Worm (Caenorhabditis elegans): Measurements from ENCODE around the gene dhs-31.

dhs-31 gene

ce11 chrIV:10067541-10067940 lies 26.8 kb upstream of the dhs-31 start, which contains the start of gene cwn-2:
Gene cwn-2 (plus strand): TSS chrIV:10067816.
- TF ChIP-seq tlf-1 (GFP tag; optimal IDR thresholded peaks at IDR 0.05) = no peak
- no peak for TF ChIP-seq sptf-2 (GFP tag; optimal IDR thresholded peaks at IDR 0.05)
- TF ChIP-seq aptf-3 (GFP tag; IDR thresholded peaks at IDR 0.05) = no peak
- no peak for TF ChIP-seq sdz-38 (tag; optimal IDR thresholded peaks at IDR 0.05)
- TF ChIP-seq ceh-79 (tag; optimal IDR thresholded peaks at IDR 0.05) = no peak
- no peak for TF ChIP-seq F57A8.1 (GFP tag; optimal IDR thresholded peaks at IDR 0.05)
- no peak for TF ChIP-seq egl-18 (GFP tag; IDR thresholded peaks at IDR 0.05)
- no peak for TF ChIP-seq gei-17 (GFP tag; optimal IDR thresholded peaks at IDR 0.05)

- no peak for TF ChIP-seq ztf-18 (tag; optimal IDR thresholded peaks at IDR 0.05)
- no peak for TF ChIP-seq ceh-79 (tag; optimal IDR thresholded peaks at IDR 0.05)
- no peak for TF ChIP-seq hmg-1.2 (GFP tag; IDR thresholded peaks at IDR 0.05)
- TF ChIP-seq sdz-38 (tag; optimal IDR thresholded peaks at IDR 0.05) = no peak
- no peak for TF ChIP-seq attf-3 (GFP tag; conservative IDR thresholded peaks at IDR 0.05)
- no peak for TF ChIP-seq D2030.7 (GFP tag; IDR thresholded peaks at IDR 0.05)
- TF ChIP-seq hsf-1 (GFP tag; IDR thresholded peaks at IDR 0.05) = no peak
- no peak for TF ChIP-seq madf-3 (GFP tag; IDR thresholded peaks at IDR 0.05)
- TF ChIP-seq rec-8 (tag; optimal IDR thresholded peaks at IDR 0.05) = no peak
- no peak for TF ChIP-seq let-526 (GFP tag; IDR thresholded peaks at IDR 0.05)
- no peak for TF ChIP-seq cebp-2 (GFP tag; IDR thresholded peaks at IDR 0.05)
- no peak for TF ChIP-seq Y95B8A.8 (GFP tag; IDR thresholded peaks at IDR 0.05)
- TF ChIP-seq dox-1 (GFP tag; IDR thresholded peaks at IDR 0.05) = no peak
- no peak for TF ChIP-seq akir-1 (GFP tag; optimal IDR thresholded peaks at IDR 0.05)
- no peak for TF ChIP-seq athp-1 (tag; optimal IDR thresholded peaks at IDR 0.05)
- TF ChIP-seq hlh-26 (GFP tag; conservative IDR thresholded peaks at IDR 0.05) = no peak
- no peak for TF ChIP-seq T07F8.4 (tag; optimal IDR thresholded peaks at IDR 0.05)
- no peak for TF ChIP-seq egrh-3 (GFP tag; IDR thresholded peaks at IDR 0.05)
- TF ChIP-seq madf-8 (GFP tag; conservative IDR thresholded peaks at IDR 0.05) = no peak
These were observed 25.8 kb upstream of the dhs-31 start for ce11 chrIV:10066456-10066855.

- TF ChIP-seq aptf-3 (GFP tag; IDR thresholded peaks at IDR 0.05) = no peak
- no peak for TF ChIP-seq madf-6 (GFP tag; IDR thresholded peaks at IDR 0.05)
- no peak for TF ChIP-seq hmg-20 (GFP tag; IDR thresholded peaks at IDR 0.05)
- no peak for TF ChIP-seq ceh-79 (tag; optimal IDR thresholded peaks at IDR 0.05)
- no peak for TF ChIP-seq sea-2 (GFP tag; IDR thresholded peaks at IDR 0.05)
- no peak for TF ChIP-seq F22D6.2 (tag; optimal IDR thresholded peaks at IDR 0.05)
- TF ChIP-seq D2030.7 (GFP tag; IDR thresholded peaks at IDR 0.05) = no peak
- no peak for TF ChIP-seq madf-10 (tag; optimal IDR thresholded peaks at IDR 0.05)
- no peak for TF ChIP-seq Y53F4B.3 (GFP tag; IDR thresholded peaks at IDR 0.05)
- no peak for TF ChIP-seq dox-1 (GFP tag; IDR thresholded peaks at IDR 0.05)
These were observed 24.5 kb upstream of the dhs-31 start for ce11 chrIV:10065159-10065558.

- TF ChIP-seq B0035.1 (tag; optimal IDR thresholded peaks at IDR 0.05) (no peak), ama-1 (optimal IDR thresholded peaks at IDR 0.05) (no peak), ama-1 (GFP tag; optimal IDR thresholded peaks at IDR 0.05) (no peak), F57A8.1 (GFP tag; optimal IDR thresholded peaks at IDR 0.05) (no peak)
These were observed 23.2 kb upstream of the dhs-31 start for ce11 chrIV:10063941-10064340.

ce11 chrIV:10062728-10063127 lies 22.0 kb upstream of the dhs-31 start, which contains the start of gene ipla-7:
Gene ipla-7 (minus strand): TSS chrIV:10062849.
- peak; percentile 16 for TF ChIP-seq nhr-80 (tag; optimal IDR thresholded peaks at IDR 0.05)
- no peak for TF ChIP-seq rec-8 (tag; optimal IDR thresholded peaks at IDR 0.05)

All from whole organism, young adult.